Worm (Caenorhabditis elegans) whole organism, late embryonic: ENCODE measurements around the gene rpn-1.

Experiments
- C08G9.2 ChIP-seq: sonication (generic microtip); optimal IDR thresholded peaks from 2 replicates; lab custom pipeline; 2016; ENCODE audit warnings: mild to moderate bottlenecking, missing genetic modification characterization, moderate library complexity, missing compliant biosample characterization
- C38D4.7 ChIP-seq: fragments of 200-800 bp; sonication (Bioruptor generic); optimal IDR thresholded peaks from 2 replicates; lab custom pipeline; 2018; ENCODE audit warnings: mild to moderate bottlenecking, missing genetic modification characterization, moderate library complexity, missing compliant biosample characterization
- F13H6.1 ChIP-seq: sonication (generic microtip); optimal IDR thresholded peaks from 2 replicates; lab custom pipeline; 2016; ENCODE audit warnings: missing genetic modification characterization, missing compliant biosample characterization
- K02D7.2 ChIP-seq: sonication (generic microtip); optimal IDR thresholded peaks from 2 replicates; lab custom pipeline; 2017; ENCODE audit warnings: mild to moderate bottlenecking, missing genetic modification characterization, missing compliant biosample characterization
- K09A11.1 ChIP-seq: sonication (generic microtip); optimal IDR thresholded peaks from 2 replicates; lab custom pipeline; 2017; ENCODE audit warnings: antibody characterized with exemption, mild to moderate bottlenecking, missing genetic modification characterization, missing compliant biosample characterization; ENCODE audit not compliant: insufficient read depth
- T23F11.4 ChIP-seq: fragments of 200-800 bp; sonication (Bioruptor generic); optimal IDR thresholded peaks from 2 replicates; lab custom pipeline; 2018; ENCODE audit warnings: mild to moderate bottlenecking, missing genetic modification characterization, missing compliant biosample characterization
- Y22D7AL.16 ChIP-seq: sonication (generic microtip); optimal IDR thresholded peaks from 2 replicates; lab custom pipeline; 2016; ENCODE audit warnings: missing genetic modification characterization, missing compliant biosample characterization
- ceh-18 ChIP-seq: sonication (generic microtip); optimal IDR thresholded peaks from 2 replicates; lab custom pipeline; 2016; ENCODE audit warnings: missing genetic modification characterization, missing compliant biosample characterization
- ceh-19 ChIP-seq: fragments of 200-800 bp; sonication (Bioruptor generic); optimal IDR thresholded peaks from 2 replicates; lab custom pipeline; 2018; ENCODE audit warnings: mild to moderate bottlenecking, missing genetic modification characterization, missing compliant biosample characterization
- ceh-2 ChIP-seq: sonication (generic microtip); optimal IDR thresholded peaks from 2 replicates; lab custom pipeline; 2016; ENCODE audit warnings: missing genotype, missing genetic modification characterization, missing compliant biosample characterization
- ceh-24 ChIP-seq: sonication (generic microtip); optimal IDR thresholded peaks from 2 replicates; lab custom pipeline; 2016; ENCODE audit warnings: mild to moderate bottlenecking, missing genetic modification characterization, missing compliant biosample characterization
- ceh-30 ChIP-seq: fragments of 150-350 bp; optimal IDR thresholded peaks from 2 replicates; lab custom pipeline; 2014; ENCODE audit warnings: missing biosample characterization, missing genetic modification characterization
- ceh-34 ChIP-seq: sonication (generic microtip); optimal IDR thresholded peaks from 2 replicates; lab custom pipeline; 2016; ENCODE audit warnings: mild to moderate bottlenecking, missing genetic modification characterization, missing compliant biosample characterization
- ceh-9 ChIP-seq: sonication (generic microtip); optimal IDR thresholded peaks from 2 replicates; lab custom pipeline; 2016; ENCODE audit warnings: mild to moderate bottlenecking, missing genetic modification characterization, inconsistent platforms, missing compliant biosample characterization
- dmd-4 ChIP-seq: sonication (generic microtip); optimal IDR thresholded peaks from 2 replicates; lab custom pipeline; 2016; ENCODE audit warnings: borderline replicate concordance, missing genetic modification characterization, missing compliant biosample characterization
- elt-4 ChIP-seq: sonication (generic microtip); optimal IDR thresholded peaks from 2 replicates; lab custom pipeline; 2016; ENCODE audit warnings: missing genetic modification characterization, missing compliant biosample characterization
- ets-4 ChIP-seq: sonication (generic microtip); optimal IDR thresholded peaks from 2 replicates; lab custom pipeline; 2016; ENCODE audit warnings: missing genetic modification characterization, missing compliant biosample characterization
- fax-1 ChIP-seq: sonication (generic microtip); optimal IDR thresholded peaks from 2 replicates; lab custom pipeline; 2016; ENCODE audit warnings: missing genotype, missing genetic modification characterization, missing compliant biosample characterization
- fkh-10 ChIP-seq: fragments of 150-350 bp; optimal IDR thresholded peaks from 2 replicates; lab custom pipeline; 2014; ENCODE audit warnings: missing biosample characterization, missing genetic modification reagents, missing genetic modification characterization
- gmeb-2 ChIP-seq: sonication (generic microtip); optimal IDR thresholded peaks from 2 replicates; lab custom pipeline; 2016; ENCODE audit warnings: missing genetic modification characterization, inconsistent platforms, missing compliant biosample characterization
- hlh-30 ChIP-seq: sonication (generic microtip); optimal IDR thresholded peaks from 2 replicates; lab custom pipeline; 2017; ENCODE audit warnings: antibody characterized with exemption, missing genetic modification characterization, missing compliant biosample characterization; ENCODE audit not compliant: insufficient read depth
- hlh-6 ChIP-seq: sonication (generic microtip); optimal IDR thresholded peaks from 2 replicates; lab custom pipeline; 2016; ENCODE audit warnings: missing genotype, missing genetic modification characterization, missing compliant biosample characterization
- mec-3 ChIP-seq: sonication (generic microtip); optimal IDR thresholded peaks from 2 replicates; lab custom pipeline; 2016; ENCODE audit warnings: borderline replicate concordance, missing genetic modification characterization, missing compliant biosample characterization
- nfya-1 ChIP-seq: sonication (generic microtip); optimal IDR thresholded peaks from 2 replicates; lab custom pipeline; 2017; ENCODE audit warnings: missing genetic modification characterization, mild to moderate bottlenecking, missing compliant biosample characterization, antibody characterized with exemption, moderate library complexity
- nhr-11 ChIP-seq: fragments of 150-350 bp; optimal IDR thresholded peaks from 2 replicates; lab custom pipeline; 2014; ENCODE audit warnings: missing biosample characterization, missing genetic modification characterization
- nhr-232 ChIP-seq: sonication (generic microtip); optimal IDR thresholded peaks from 2 replicates; lab custom pipeline; 2016; ENCODE audit warnings: missing genetic modification characterization, missing compliant biosample characterization
- npax-4 ChIP-seq: sonication (generic microtip); optimal IDR thresholded peaks from 2 replicates; lab custom pipeline; 2016; ENCODE audit warnings: missing genetic modification characterization, missing compliant biosample characterization
- odd-2 ChIP-seq: sonication (generic microtip); optimal IDR thresholded peaks from 2 replicates; lab custom pipeline; 2017; ENCODE audit warnings: antibody characterized with exemption, mild to moderate bottlenecking, missing genetic modification characterization, missing compliant biosample characterization
- pag-3 ChIP-seq: sonication (generic microtip); optimal IDR thresholded peaks from 2 replicates; lab custom pipeline; 2016; ENCODE audit warnings: missing compliant biosample characterization, missing genetic modification characterization, borderline replicate concordance
- pax-1 ChIP-seq: fragments of 150-350 bp; optimal IDR thresholded peaks from 2 replicates; lab custom pipeline; 2014; ENCODE audit warnings: missing biosample characterization, missing genetic modification characterization
- pqm-1 ChIP-seq: sonication (generic microtip); optimal IDR thresholded peaks from 2 replicates; lab custom pipeline; 2016; ENCODE audit warnings: missing genetic modification characterization, missing compliant biosample characterization
- sdc-2 ChIP-seq: sonication (generic microtip); optimal IDR thresholded peaks from 2 replicates; lab custom pipeline; 2016; ENCODE audit warnings: missing genotype, missing genetic modification characterization, missing compliant biosample characterization
- sox-2 ChIP-seq: fragments of 200-800 bp; sonication (Bioruptor generic); IDR thresholded peaks from 2 replicates; pipeline ENCODE4 v1.3.6; 2022; ENCODE audit warnings: missing genetic modification reagents, missing genetic modification characterization, missing compliant biosample characterization
- ttx-3 ChIP-seq: sonication (generic microtip); optimal IDR thresholded peaks from 2 replicates; lab custom pipeline; 2016; ENCODE audit warnings: missing genetic modification reagents, missing genetic modification characterization, missing compliant biosample characterization
- unc-55 ChIP-seq: sonication (generic microtip); optimal IDR thresholded peaks from 2 replicates; lab custom pipeline; 2017; ENCODE audit warnings: missing biosample characterization, missing genetic modification reagents, missing genetic modification characterization
- unc-86 ChIP-seq: sonication (generic microtip); optimal IDR thresholded peaks from 2 replicates; lab custom pipeline; 2016; ENCODE audit warnings: missing genetic modification characterization, missing compliant biosample characterization
- zip-5 ChIP-seq: sonication (generic microtip); optimal IDR thresholded peaks from 2 replicates; lab custom pipeline; 2016; ENCODE audit warnings: missing genetic modification characterization, missing compliant biosample characterization
- ztf-16 ChIP-seq: sonication (generic microtip); optimal IDR thresholded peaks from 2 replicates; lab custom pipeline; 2017; ENCODE audit warnings: missing genetic modification characterization, missing compliant biosample characterization

rpn-1 gene

DNA sequence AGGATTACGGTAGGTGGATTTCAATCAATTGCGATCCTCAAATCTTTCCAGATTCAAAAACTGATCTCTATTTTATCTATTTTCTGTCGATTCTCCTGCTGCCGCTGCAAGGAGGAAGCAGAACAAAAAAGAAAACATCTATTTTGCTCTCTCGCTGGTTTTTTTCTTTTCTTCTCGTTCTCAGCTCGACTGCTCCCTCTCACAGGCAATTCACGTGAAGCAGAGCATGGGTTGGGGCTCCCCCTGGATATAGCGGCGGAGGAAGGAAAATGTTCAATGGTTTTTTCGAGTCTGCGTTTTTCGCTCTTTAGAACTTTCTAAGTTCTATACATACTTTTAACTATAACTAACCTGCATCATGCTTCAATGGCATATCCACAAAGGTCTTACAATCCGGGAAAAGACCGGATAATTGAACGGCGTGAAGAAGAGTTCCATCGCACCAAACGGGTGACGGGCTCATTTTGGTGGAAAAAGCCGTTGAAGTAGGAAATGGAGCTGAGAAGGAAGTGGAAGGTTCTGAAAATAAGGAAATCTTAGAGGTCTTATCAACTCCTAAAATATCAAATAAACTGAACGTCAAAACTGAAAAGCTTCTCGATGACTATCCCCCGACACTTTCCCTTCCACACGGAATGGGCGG lies 30.7 kb downstream of the rpn-1 start:
- TF ChIP-seq ceh-18 (tag; lab: Kevin White, UChicago) (peak; percentile 64), zip-5 (tag; lab: Kevin White, UChicago) (no peak)

DNA sequence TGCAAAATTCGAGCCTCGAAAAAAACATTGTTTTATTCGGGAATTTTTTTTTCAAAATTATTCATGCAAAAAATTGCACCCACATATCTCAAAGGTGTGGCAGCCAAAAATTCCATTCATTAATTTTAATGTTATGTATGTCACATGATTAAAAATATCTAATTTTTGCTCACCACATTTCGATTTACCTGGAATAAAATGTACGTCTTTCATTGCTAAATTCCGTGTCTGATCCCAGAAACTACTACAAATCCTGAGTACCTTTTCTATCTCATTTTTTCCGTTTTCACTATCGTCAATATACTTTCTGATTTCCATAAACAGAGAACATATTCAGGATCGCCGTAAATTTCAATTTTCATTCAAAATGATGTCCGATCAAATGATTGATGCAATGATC lies 36.8 kb downstream of the rpn-1 start, which contains the start of gene srx-19:
Gene srx-19 (plus strand): TSS at position 301 of the 400 bp plus-strand sequence.
- TF ChIP-seq dmd-4 (tag; lab: Kevin White, UChicago) (no peak), nfya-1 (tag; lab: Kevin White, UChicago) (no peak), hlh-6 (tag; lab: Kevin White, UChicago) (no peak), sdc-2 (tag; lab: Kevin White, UChicago) (no peak), gmeb-2 (tag; lab: Kevin White, UChicago) (no peak), T23F11.4 (GFP tag; lab: Kevin White, UChicago) (no peak), K09A11.1 (tag; lab: Kevin White, UChicago) (no peak), ceh-9 (tag; lab: Kevin White, UChicago) (no peak), Y22D7AL.16 (tag; lab: Kevin White, UChicago) (no peak), unc-86 (no peak), ttx-3 (tag; lab: Kevin White, UChicago) (no peak), ztf-16 (tag; lab: Kevin White, UChicago) (no peak), C38D4.7 (no peak), F13H6.1 (tag; lab: Kevin White, UChicago) (no peak), fkh-10 (GFP tag; lab: Kevin White, UChicago) (no peak), npax-4 (tag; lab: Kevin White, UChicago) (no peak), ceh-34 (tag; lab: Kevin White, UChicago) (no peak), ceh-19 (GFP tag; lab: Kevin White, UChicago) (no peak), hlh-30 (no peak)

- TF ChIP-seq K02D7.2 (tag; lab: Kevin White, UChicago) (no peak), ceh-24 (tag; lab: Kevin White, UChicago) (no peak), ceh-19 (GFP tag; lab: Kevin White, UChicago) (no peak)
Measured at ce11 chrIV:6867791-6868190, 41.9 kb downstream of the rpn-1 start, which contains the start of gene srx-20. Gene srx-20 (plus strand): TSS chrIV:6868091.

DNA sequence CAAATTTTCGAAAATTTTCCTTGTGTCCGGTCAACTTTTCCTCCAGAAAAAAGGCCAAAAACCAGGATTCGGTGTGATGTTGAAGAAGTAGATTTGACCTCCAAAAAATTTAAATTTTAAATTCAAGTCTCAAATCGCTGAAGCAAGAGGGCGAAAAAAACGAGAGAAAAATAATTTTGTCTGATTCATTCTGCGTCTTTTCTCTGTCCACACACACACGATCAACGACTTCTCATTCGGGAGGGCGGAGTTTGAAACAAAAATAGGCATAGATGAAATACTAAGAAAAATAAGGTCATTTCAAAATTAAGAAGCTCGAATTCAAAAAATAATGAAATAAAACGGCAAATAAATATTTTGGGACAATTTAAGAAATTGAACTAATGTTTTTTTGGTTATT lies 50.4 kb downstream of the rpn-1 start, which contains the start of gene R13H7.2:
Gene R13H7.2 (minus strand): TSS at position 101 of the 400 bp plus-strand sequence.
- TF ChIP-seq ceh-2 (tag; lab: Kevin White, UChicago) (no peak), mec-3 (tag; lab: Kevin White, UChicago) (no peak), K09A11.1 (tag; lab: Kevin White, UChicago) (no peak), elt-4 (no peak), fkh-10 (GFP tag; lab: Kevin White, UChicago) (no peak), fax-1 (no peak), pag-3 (tag; lab: Kevin White, UChicago) (no peak), pax-1 (tag; lab: Kevin White, UChicago) (no peak), nhr-232 (tag; lab: Kevin White, UChicago) (no peak), nhr-11 (tag; lab: Kevin White, UChicago) (no peak), ets-4 (tag; lab: Kevin White, UChicago) (no peak), C08G9.2 (tag; lab: Kevin White, UChicago) (no peak), ceh-30 (tag; lab: Kevin White, UChicago) (no peak), F13H6.1 (tag; lab: Kevin White, UChicago) (no peak), odd-2 (tag; lab: Kevin White, UChicago) (no peak), unc-55 (GFP tag; lab: Kevin White, UChicago) (no peak), gmeb-2 (tag; lab: Kevin White, UChicago) (no peak), sox-2 (no peak), pqm-1 (tag; lab: Kevin White, UChicago) (no peak), C38D4.7 (no peak)
